Worm (Caenorhabditis elegans) whole organism, young adult: ENCODE results near the gene W10C6.2.

Experiments used
- F22D6.2 ChIP-seq: sonication (generic microtip); optimal IDR thresholded peaks from 2 replicates; lab custom pipeline; 2016; ENCODE audit warnings: mild to moderate bottlenecking, missing genetic modification characterization, missing compliant biosample characterization
- F33H1.4 ChIP-seq: fragments of 200-800 bp; sonication (Bioruptor generic); IDR thresholded peaks from 2 replicates; pipeline ENCODE4 v1.3.6; 2022; ENCODE audit warnings: missing genetic modification reagents, missing genetic modification characterization, missing compliant biosample characterization
- F49E8.2 ChIP-seq: sonication (generic microtip); optimal IDR thresholded peaks from 3 replicates; lab custom pipeline; 2017; ENCODE audit warnings: missing genetic modification characterization, mild to moderate bottlenecking, missing compliant biosample characterization, antibody characterized with exemption, moderate library complexity; ENCODE audit not compliant: insufficient read depth
- F57C9.4 ChIP-seq: sonication (generic microtip); optimal IDR thresholded peaks from 2 replicates; lab custom pipeline; 2017; ENCODE audit warnings: mild to moderate bottlenecking, missing genetic modification characterization, missing compliant biosample characterization
- K11D2.4 ChIP-seq: fragments of 200-800 bp; sonication (Bioruptor generic); IDR thresholded peaks from 2 replicates; pipeline ENCODE4 v1.3.6; 2022; ENCODE audit warnings: missing genetic modification reagents, missing genetic modification characterization, missing compliant biosample characterization
- T07F8.4 ChIP-seq: sonication (generic microtip); optimal IDR thresholded peaks from 2 replicates; lab custom pipeline; 2016; ENCODE audit warnings: mild to moderate bottlenecking, missing genetic modification characterization, moderate library complexity, missing compliant biosample characterization
- Y53F4B.3 ChIP-seq: fragments of 200-800 bp; sonication (Bioruptor generic); IDR thresholded peaks from 2 replicates; pipeline ENCODE4 v1.3.6; 2022; ENCODE audit warnings: missing genetic modification reagents, missing genetic modification characterization, missing compliant biosample characterization
- Y53G8AR.9 ChIP-seq: fragments of 200-800 bp; sonication (Bioruptor generic); conservative IDR thresholded peaks from 2 replicates; pipeline ENCODE4 v1.3.6; 2022; ENCODE audit warnings: missing genetic modification reagents, missing genetic modification characterization, missing compliant biosample characterization
- atf-7 ChIP-seq: sonication (generic microtip); optimal IDR thresholded peaks from 2 replicates; lab custom pipeline; 2017; ENCODE audit warnings: mild to moderate bottlenecking, missing genetic modification characterization, missing compliant biosample characterization
- athp-1 ChIP-seq: sonication (generic microtip); optimal IDR thresholded peaks from 2 replicates; lab custom pipeline; 2017; ENCODE audit warnings: mild to moderate bottlenecking, missing genetic modification characterization, missing compliant biosample characterization
- attf-3 ChIP-seq: fragments of 200-800 bp; sonication (Bioruptor generic); conservative IDR thresholded peaks from 2 replicates; pipeline ENCODE4 v1.3.6; 2022; ENCODE audit warnings: missing genetic modification reagents, missing genetic modification characterization, missing compliant biosample characterization
- attf-5 ChIP-seq: fragments of 200-800 bp; sonication (Bioruptor generic); optimal IDR thresholded peaks from 2 replicates; lab custom pipeline; 2018; ENCODE audit warnings: mild to moderate bottlenecking, missing genetic modification characterization, missing compliant biosample characterization
- attf-6 ChIP-seq: fragments of 200-800 bp; sonication (Bioruptor generic); IDR thresholded peaks from 2 replicates; pipeline ENCODE4 v1.3.6; 2022; ENCODE audit warnings: missing genetic modification reagents, missing genetic modification characterization, missing compliant biosample characterization
- bed-2 ChIP-seq: fragments of 200-800 bp; sonication (Bioruptor generic); IDR thresholded peaks from 2 replicates; pipeline ENCODE4 v1.3.6; 2022; ENCODE audit warnings: missing genetic modification reagents, missing genetic modification characterization, missing compliant biosample characterization
- cebp-1 ChIP-seq, 2 experiments: fragments of 200-800 bp in 1 of 2; sonication (Bioruptor generic) in 1 of 2; sonication (generic microtip) in 1 of 2; IDR thresholded peaks in 1 of 2; optimal IDR thresholded peaks in 1 of 2; 2 replicates each; pipeline versions ENCODE4 v1.3.6 to Lab custom; 2017 to 2022; ENCODE audit warnings: missing compliant biosample characterization in 2 of 2, missing genetic modification characterization in 2 of 2, mild to moderate bottlenecking in 1 of 2, missing genetic modification reagents in 1 of 2, moderate library complexity in 1 of 2
- ceh-100 ChIP-seq: fragments of 200-800 bp; sonication (Bioruptor generic); IDR thresholded peaks from 2 replicates; pipeline ENCODE4 v1.3.6; 2022; ENCODE audit warnings: missing genetic modification reagents, missing genetic modification characterization, missing compliant biosample characterization
- ceh-58 ChIP-seq: fragments of 200-800 bp; sonication (Bioruptor generic); IDR thresholded peaks from 2 replicates; pipeline ENCODE4 v1.3.6; 2022; ENCODE audit warnings: missing genetic modification characterization, missing compliant biosample characterization
- ceh-79 ChIP-seq: sonication (generic microtip); optimal IDR thresholded peaks from 2 replicates; lab custom pipeline; 2017; ENCODE audit warnings: mild to moderate bottlenecking, missing genetic modification characterization, missing compliant biosample characterization
- dox-1 ChIP-seq: fragments of 200-800 bp; sonication (Bioruptor generic); IDR thresholded peaks from 2 replicates; pipeline ENCODE4 v1.3.6; 2022; ENCODE audit warnings: missing genetic modification reagents, missing genetic modification characterization, missing compliant biosample characterization
- fkh-3 ChIP-seq: sonication (generic microtip); optimal IDR thresholded peaks from 2 replicates; lab custom pipeline; 2016; ENCODE audit warnings: mild to moderate bottlenecking, missing genetic modification characterization, missing compliant biosample characterization
- him-1 ChIP-seq: sonication (generic microtip); optimal IDR thresholded peaks from 2 replicates; lab custom pipeline; 2016; ENCODE audit warnings: missing genotype, missing genetic modification reagents, missing genetic modification characterization, missing compliant biosample characterization
- let-607 ChIP-seq, 2 experiments: fragments of 200-800 bp in 1 of 2; sonication (Bioruptor generic) in 1 of 2; sonication (generic microtip) in 1 of 2; optimal IDR thresholded peaks; 2 replicates each; lab custom pipeline; 2016 to 2018; ENCODE audit warnings: mild to moderate bottlenecking in 2 of 2, missing compliant biosample characterization in 2 of 2, missing genetic modification characterization in 2 of 2, moderate library complexity in 2 of 2, missing genotype in 1 of 2
- lin-26 ChIP-seq: fragments of 200-800 bp; sonication (Bioruptor generic); IDR thresholded peaks from 2 replicates; pipeline ENCODE4 v1.3.6; 2022; ENCODE audit warnings: missing genetic modification reagents, missing genetic modification characterization, missing compliant biosample characterization
- lin-40 ChIP-seq: sonication (generic microtip); optimal IDR thresholded peaks from 2 replicates; lab custom pipeline; 2016; ENCODE audit warnings: missing genetic modification characterization, mild to moderate bottlenecking, missing compliant biosample characterization, missing genotype, missing genetic modification reagents
- lin-54 ChIP-seq: fragments of 200-800 bp; sonication (Bioruptor generic); optimal IDR thresholded peaks from 2 replicates; lab custom pipeline; 2018; ENCODE audit warnings: mild to moderate bottlenecking, missing genetic modification characterization, missing compliant biosample characterization
- lir-1 ChIP-seq: fragments of 200-800 bp; sonication (Bioruptor generic); conservative IDR thresholded peaks from 2 replicates; pipeline ENCODE4 v1.3.6; 2022; ENCODE audit warnings: missing genetic modification reagents, missing genetic modification characterization, missing compliant biosample characterization
- lsl-1 ChIP-seq: fragments of 200-800 bp; sonication (Bioruptor generic); optimal IDR thresholded peaks from 2 replicates; lab custom pipeline; 2018; ENCODE audit warnings: mild to moderate bottlenecking, missing genetic modification characterization, moderate library complexity, missing compliant biosample characterization
- madf-3 ChIP-seq: fragments of 200-800 bp; sonication (Bioruptor generic); IDR thresholded peaks from 2 replicates; pipeline ENCODE4 v1.3.6; 2022; ENCODE audit warnings: missing genetic modification reagents, missing genetic modification characterization, missing compliant biosample characterization
- mcd-1 ChIP-seq: fragments of 200-800 bp; sonication (Bioruptor generic); IDR thresholded peaks from 2 replicates; pipeline ENCODE4 v1.3.6; 2022; ENCODE audit warnings: missing genetic modification reagents, missing genetic modification characterization, missing compliant biosample characterization
- mes-4 ChIP-seq: sonication (generic microtip); optimal IDR thresholded peaks from 2 replicates; lab custom pipeline; 2016; ENCODE audit warnings: missing genotype, missing genetic modification characterization, missing compliant biosample characterization
- mxl-1 ChIP-seq: sonication (generic microtip); optimal IDR thresholded peaks from 2 replicates; lab custom pipeline; 2016; ENCODE audit warnings: missing genetic modification characterization, missing compliant biosample characterization
- nfya-1 ChIP-seq: sonication (generic microtip); optimal IDR thresholded peaks from 2 replicates; lab custom pipeline; 2017; ENCODE audit warnings: antibody characterized with exemption, missing compliant biosample characterization, missing genetic modification characterization, borderline replicate concordance; ENCODE audit not compliant: insufficient read depth
- nfya-2 ChIP-seq: fragments of 200-800 bp; sonication (Bioruptor generic); IDR thresholded peaks from 2 replicates; pipeline ENCODE4 v1.3.6; 2022; ENCODE audit warnings: missing genetic modification reagents, missing genetic modification characterization, missing compliant biosample characterization
- nfyb-1 ChIP-seq: fragments of 200-800 bp; sonication (Bioruptor generic); IDR thresholded peaks from 2 replicates; pipeline ENCODE4 v1.3.6; 2022; ENCODE audit warnings: missing genetic modification reagents, missing genetic modification characterization, missing compliant biosample characterization
- nhr-179 ChIP-seq: sonication (generic microtip); optimal IDR thresholded peaks from 2 replicates; lab custom pipeline; 2016; ENCODE audit warnings: mild to moderate bottlenecking, missing genetic modification characterization, missing compliant biosample characterization
- nhr-27 ChIP-seq: fragments of 200-800 bp; sonication (Bioruptor generic); optimal IDR thresholded peaks from 2 replicates; lab custom pipeline; 2018; ENCODE audit warnings: mild to moderate bottlenecking, missing genetic modification characterization, moderate library complexity, missing compliant biosample characterization
- rcor-1 ChIP-seq: fragments of 200-800 bp; sonication (Bioruptor generic); IDR thresholded peaks from 2 replicates; pipeline ENCODE4 v1.3.6; 2022; ENCODE audit warnings: missing genetic modification reagents, missing genetic modification characterization, missing compliant biosample characterization
- snpc-1.1 ChIP-seq: sonication (generic microtip); optimal IDR thresholded peaks from 2 replicates; lab custom pipeline; 2017; ENCODE audit warnings: missing genetic modification characterization, mild to moderate bottlenecking, missing compliant biosample characterization, antibody characterized with exemption, moderate library complexity, missing genotype, missing genetic modification reagents; ENCODE audit not compliant: insufficient read depth
- snpc-1.3 ChIP-seq: sonication (generic microtip); optimal IDR thresholded peaks from 2 replicates; lab custom pipeline; 2017; ENCODE audit warnings: missing genetic modification characterization, mild to moderate bottlenecking, missing compliant biosample characterization, antibody characterized with exemption, moderate library complexity, missing genotype, missing genetic modification reagents; ENCODE audit not compliant: insufficient read depth
- snpc-4 ChIP-seq, 5 experiments: fragments of 150-350 bp in 1 of 5; sonication (generic microtip) in 4 of 5; optimal IDR thresholded peaks; 2 replicates each; lab custom pipeline; 2014 to 2018; ENCODE audit warnings: missing genetic modification characterization in 5 of 5, missing biosample characterization in 3 of 5, antibody characterized with exemption in 2 of 5, mild to moderate bottlenecking in 2 of 5, missing compliant biosample characterization in 2 of 5, missing genotype in 2 of 5, moderate library complexity in 2 of 5, missing genetic modification reagents in 1 of 5
- tbp1 ChIP-seq: fragments of 200-800 bp; sonication (Bioruptor generic); optimal IDR thresholded peaks from 2 replicates; lab custom pipeline; 2018; ENCODE audit warnings: mild to moderate bottlenecking, missing genetic modification characterization, missing compliant biosample characterization
- unc-62 ChIP-seq: fragments of 150-350 bp; optimal IDR thresholded peaks from 2 replicates; lab custom pipeline; 2014; ENCODE audit warnings: missing biosample characterization, missing genetic modification reagents, missing genetic modification characterization
- zim-3 ChIP-seq: sonication (generic microtip); optimal IDR thresholded peaks from 2 replicates; lab custom pipeline; 2017; ENCODE audit warnings: mild to moderate bottlenecking, missing genetic modification characterization, moderate library complexity, missing compliant biosample characterization
- ztf-18 ChIP-seq: sonication (generic microtip); optimal IDR thresholded peaks from 2 replicates; lab custom pipeline; 2016; ENCODE audit warnings: missing genotype, mild to moderate bottlenecking, missing genetic modification characterization, missing compliant biosample characterization
- ztf-22 ChIP-seq: fragments of 200-800 bp; sonication (Bioruptor generic); optimal IDR thresholded peaks from 2 replicates; lab custom pipeline; 2018; ENCODE audit warnings: mild to moderate bottlenecking, missing genetic modification characterization, moderate library complexity, missing compliant biosample characterization
- ztf-28 ChIP-seq: fragments of 200-800 bp; sonication (Bioruptor generic); IDR thresholded peaks from 2 replicates; pipeline ENCODE4 v1.3.6; 2022; ENCODE audit warnings: missing genetic modification reagents, missing genetic modification characterization, missing compliant biosample characterization

The W10C6.2 gene

ce11 chrII:11157660-11158059 lies 36.0 kb upstream of the W10C6.2 start:
- TF ChIP-seq F49E8.2 (tag; lab: Kevin White, UChicago) = peak; percentile 32
- TF ChIP-seq lir-1 = 0 out of 2 replicates have a peak, but pooled peaks have one; percentile 31
- peak; percentile 68 for TF ChIP-seq nfyb-1 (GFP tag; lab: Robert Waterston, UW)
- TF ChIP-seq snpc-1.1 (tag; lab: Kevin White, UChicago) = peak; percentile 19
- no peak for TF ChIP-seq bed-2
- peak; percentile 69 for TF ChIP-seq mcd-1 (GFP tag; lab: Robert Waterston, UW)
- no peak for TF ChIP-seq nfya-1 (tag; lab: Kevin White, UChicago)
- TF ChIP-seq unc-62 (GFP tag; lab: Kevin White, UChicago) = no peak
- 0 out of 2 replicates have a peak, but pooled peaks have one; percentile 51 for TF ChIP-seq ztf-28 (GFP tag; lab: Robert Waterston, UW)
- TF ChIP-seq nhr-179 (tag; lab: Kevin White, UChicago) = no peak
- TF ChIP-seq F22D6.2 (tag; lab: Kevin White, UChicago) = no peak
- peak; percentile 3 for TF ChIP-seq fkh-3 (tag; lab: Kevin White, UChicago)
- TF ChIP-seq T07F8.4 (tag; lab: Kevin White, UChicago) = peak; percentile 10
- TF ChIP-seq attf-5 (GFP tag; lab: Kevin White, UChicago) = peak; percentile 51
- TF ChIP-seq let-607 (tag; optimal IDR thresholded peaks at IDR 0.05; lab: Kevin White, UChicago) = peak in 1 of 2 experiments; percentile 33
- TF ChIP-seq F57C9.4 (tag; lab: Kevin White, UChicago) = no peak
- no peak for TF ChIP-seq ceh-79 (tag; lab: Kevin White, UChicago)
- TF ChIP-seq ceh-58 (GFP tag; lab: Robert Waterston, UW) = no peak
- no peak for TF ChIP-seq atf-7 (tag; lab: Kevin White, UChicago)
- peak; percentile 47 for TF ChIP-seq lsl-1 (GFP tag; lab: Kevin White, UChicago)
- 0 out of 2 replicates have a peak, but pooled peaks have one; percentile 22 for TF ChIP-seq attf-6 (GFP tag; lab: Robert Waterston, UW)
- 0 out of 2 replicates have a peak, but pooled peaks have one; percentile 22 for TF ChIP-seq attf-3
- TF ChIP-seq rcor-1 (GFP tag; lab: Robert Waterston, UW) = peak; percentile 56; the same call in 1 of the 2 replicates
- peak; percentile 36 for TF ChIP-seq mes-4 (tag; lab: Kevin White, UChicago)
- no peak for TF ChIP-seq Y53G8AR.9 (GFP tag; lab: Robert Waterston, UW)
- peak; percentile 84 for TF ChIP-seq him-1 (tag; lab: Kevin White, UChicago)
- 0 out of 2 replicates have a peak, but pooled peaks have one; percentile 25 for TF ChIP-seq Y53F4B.3 (GFP tag; lab: Robert Waterston, UW)
- TF ChIP-seq lin-26 (GFP tag; lab: Robert Waterston, UW) = peak; percentile 84
- no peak for TF ChIP-seq nfya-2 (GFP tag; lab: Robert Waterston, UW)
- no peak for TF ChIP-seq madf-3 (GFP tag; lab: Robert Waterston, UW)
- 0 out of 2 replicates have a peak, but pooled peaks have one; percentile 46 for TF ChIP-seq K11D2.4 (GFP tag; lab: Robert Waterston, UW)
- no peak for TF ChIP-seq ztf-22 (GFP tag; lab: Kevin White, UChicago)
- TF ChIP-seq tbp1 (GFP tag; lab: Kevin White, UChicago) = peak; percentile 98
- TF ChIP-seq snpc-1.3 (tag; lab: Kevin White, UChicago) = peak; percentile 58
- peak; percentile 60 for TF ChIP-seq F33H1.4 (GFP tag; lab: Robert Waterston, UW)
- peak; percentile 82 for TF ChIP-seq mxl-1 (tag; lab: Kevin White, UChicago)
- peak; percentile 33 for TF ChIP-seq lin-40 (tag; lab: Kevin White, UChicago)
- TF ChIP-seq zim-3 (tag; lab: Kevin White, UChicago) = no peak
- peak; percentile 73 for TF ChIP-seq dox-1 (GFP tag; lab: Robert Waterston, UW)
- TF ChIP-seq ceh-100 (GFP tag; lab: Robert Waterston, UW) = peak; percentile 40
- TF ChIP-seq athp-1 (tag; lab: Kevin White, UChicago) = peak; percentile 45
- peak; percentile 53 for TF ChIP-seq lin-54 (GFP tag; lab: Kevin White, UChicago)
- TF ChIP-seq snpc-4 (GFP tag; optimal IDR thresholded peaks at IDR 0.05; lab: Kevin White, UChicago) = peak; percentile 36
- TF ChIP-seq snpc-4 (tag; optimal IDR thresholded peaks at IDR 0.05; lab: Kevin White, UChicago) = peak; percentile 10 to 83 (median 71)
- TF ChIP-seq nhr-27 (tag; lab: Kevin White, UChicago) = no peak
- TF ChIP-seq cebp-1 (GFP tag; IDR thresholded peaks at IDR 0.05; lab: Robert Waterston, UW) = no peak
- TF ChIP-seq cebp-1 (tag; optimal IDR thresholded peaks at IDR 0.05; lab: Kevin White, UChicago) = peak; percentile 64
- TF ChIP-seq ztf-18 (tag; lab: Kevin White, UChicago) = peak; percentile 63
